Worm (Caenorhabditis elegans) whole organism, L4 larva: ENCODE data around the gene ZK688.12.

ENCODE experiments used
- D1046.2 ChIP-seq: fragments of 200-800 bp; sonication (Bioruptor generic); IDR thresholded peaks from 2 replicates; pipeline ENCODE4 v1.3.6; 2022; ENCODE audit warnings: missing genetic modification characterization, missing compliant biosample characterization
- egl-27 ChIP-seq: sonication (generic microtip); optimal IDR thresholded peaks from 3 replicates; lab custom pipeline; 2017; ENCODE audit warnings: missing biosample characterization, missing genetic modification reagents, missing genetic modification characterization
- fkh-10 ChIP-seq: fragments of 150-350 bp; optimal IDR thresholded peaks from 2 replicates; lab custom pipeline; 2014; ENCODE audit warnings: missing biosample characterization, missing genetic modification reagents, missing genetic modification characterization
- hmg-1.1 ChIP-seq: fragments of 200-800 bp; sonication (Bioruptor generic); IDR thresholded peaks from 2 replicates; pipeline ENCODE4 v1.3.6; 2022; ENCODE audit warnings: missing genetic modification reagents, missing genetic modification characterization, missing compliant biosample characterization
- jun-1 ChIP-seq: fragments of 150-350 bp; optimal IDR thresholded peaks from 2 replicates; lab custom pipeline; 2014; ENCODE audit warnings: missing biosample characterization, missing genetic modification reagents, missing genetic modification characterization
- lir-3 ChIP-seq: sonication (generic microtip); optimal IDR thresholded peaks from 2 replicates; lab custom pipeline; 2016; ENCODE audit warnings: mild to moderate bottlenecking, missing genetic modification characterization, missing compliant biosample characterization
- nhr-28 ChIP-seq: fragments of 150-350 bp; optimal IDR thresholded peaks from 2 replicates; lab custom pipeline; 2014; ENCODE audit warnings: missing biosample characterization, missing genetic modification characterization
- nhr-77 ChIP-seq: fragments of 150-350 bp; optimal IDR thresholded peaks from 2 replicates; lab custom pipeline; 2014; ENCODE audit warnings: missing biosample characterization, missing genetic modification characterization
- skn-1 ChIP-seq: fragments of 150-350 bp; optimal IDR thresholded peaks from 2 replicates; lab custom pipeline; 2014; ENCODE audit warnings: missing biosample characterization, missing genetic modification characterization
- snpc-4 ChIP-seq: fragments of 150-350 bp; optimal IDR thresholded peaks from 2 replicates; lab custom pipeline; 2014; ENCODE audit warnings: missing biosample characterization, missing genetic modification characterization
- spr-1 ChIP-seq: sonication (generic microtip); optimal IDR thresholded peaks from 2 replicates; lab custom pipeline; 2016; ENCODE audit warnings: mild to moderate bottlenecking, missing genetic modification characterization, missing compliant biosample characterization
- unc-130 ChIP-seq: sonication (generic microtip); optimal IDR thresholded peaks from 2 replicates; lab custom pipeline; 2016; ENCODE audit warnings: missing genetic modification reagents, missing genetic modification characterization, missing compliant biosample characterization
- unc-39 ChIP-seq: sonication (generic microtip); optimal IDR thresholded peaks from 2 replicates; lab custom pipeline; 2017; ENCODE audit warnings: missing biosample characterization, missing genetic modification characterization
- ztf-11 ChIP-seq: fragments of 150-350 bp; optimal IDR thresholded peaks from 2 replicates; lab custom pipeline; 2014; ENCODE audit warnings: missing biosample characterization, missing genetic modification characterization

- TF ChIP-seq hmg-1.1 (GFP tag; lab: Robert Waterston, UW), result no peak
- no peak for TF ChIP-seq unc-130 (GFP tag; lab: Kevin White, UChicago)
- no peak for TF ChIP-seq D1046.2 (GFP tag; lab: Robert Waterston, UW)
- TF ChIP-seq nhr-28 (tag; lab: Kevin White, UChicago), result no peak
- no peak for TF ChIP-seq ztf-11 (tag; lab: Kevin White, UChicago)
- no peak for TF ChIP-seq skn-1
- no peak for TF ChIP-seq snpc-4 (tag; lab: Kevin White, UChicago)
- TF ChIP-seq egl-27 (tag; lab: Kevin White, UChicago), result no peak
- no peak for TF ChIP-seq unc-39 (tag; lab: Kevin White, UChicago)
- no peak for TF ChIP-seq spr-1 (tag; lab: Kevin White, UChicago)
- TF ChIP-seq nhr-77, result no peak
- no peak for TF ChIP-seq lir-3 (tag; lab: Kevin White, UChicago)
- TF ChIP-seq fkh-10 (GFP tag; lab: Kevin White, UChicago), result no peak
- TF ChIP-seq jun-1 (tag; lab: Kevin White, UChicago), result no peak
Measured at ce11 chrIII:7877090-7877489, 36.3 kb downstream of the ZK688.12 start.
